Worm (Caenorhabditis elegans): ENCODE data around the gene dmsr-9.

Gene dmsr-9

DNA sequence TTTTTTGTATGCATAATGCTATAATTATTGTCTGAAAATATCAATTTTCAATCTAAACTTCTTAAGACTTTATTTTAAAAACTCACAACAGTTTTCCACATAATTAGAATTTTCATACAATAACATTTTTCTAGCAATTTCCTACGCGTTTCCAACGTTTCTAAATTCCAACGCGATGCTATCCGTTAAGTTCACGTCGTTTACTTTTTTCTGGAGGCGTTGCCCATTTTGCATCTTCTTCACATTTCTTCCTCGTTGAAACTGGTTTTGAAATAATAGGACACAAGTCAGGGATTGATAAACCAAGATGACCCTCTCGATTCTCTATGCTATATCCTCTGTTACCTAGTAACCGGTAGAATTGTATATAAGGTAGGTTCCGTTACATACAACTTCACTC lies 35.8 kb upstream of the dmsr-9 start, which contains the start of the genes T15B7.14 and col-143:
Gene T15B7.14 (minus strand): TSS at position 101 of the 400 bp plus-strand sequence.
Gene col-143 (plus strand): TSS at position 394 of the 400 bp plus-strand sequence.
- TF ChIP-seq ztf-11 (tag; optimal IDR thresholded peaks at IDR 0.05) = no peak
- no peak for TF ChIP-seq bed-3 (GFP tag; optimal IDR thresholded peaks at IDR 0.05)
- no peak for TF ChIP-seq ceh-43 (GFP tag; optimal IDR thresholded peaks at IDR 0.05)
- TF ChIP-seq lin-13 (tag; optimal IDR thresholded peaks at IDR 0.05) = no peak
- no peak for TF ChIP-seq sptf-1 (tag; optimal IDR thresholded peaks at IDR 0.05)
- TF ChIP-seq mls-2 (tag; optimal IDR thresholded peaks at IDR 0.05) = no peak

DNA sequence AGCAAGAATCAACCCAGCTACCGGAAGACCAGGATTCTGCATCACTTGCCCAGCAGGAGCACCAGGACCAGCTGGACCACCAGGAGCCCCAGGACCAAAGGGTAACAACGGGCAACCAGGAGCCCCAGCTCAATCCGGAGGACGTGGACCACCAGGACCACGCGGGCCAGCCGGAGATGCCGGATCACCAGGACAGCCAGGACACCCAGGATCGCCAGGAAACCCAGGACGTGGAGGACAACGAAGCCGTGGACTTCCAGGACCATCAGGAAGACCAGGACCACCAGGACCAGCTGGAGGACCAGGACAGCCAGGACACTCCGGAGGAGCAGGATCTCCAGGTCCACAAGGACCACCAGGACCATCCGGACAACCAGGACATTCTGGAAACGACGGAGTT lies 32.1 kb upstream of the dmsr-9 start:
- TF ChIP-seq lin-13 (tag; optimal IDR thresholded peaks at IDR 0.05) = no peak
- TF ChIP-seq elt-1 (tag; optimal IDR thresholded peaks at IDR 0.05; ENCODE audit: borderline replicate concordance, insufficient read depth) = no peak
- no peak for TF ChIP-seq unc-62 (GFP tag; optimal IDR thresholded peaks at IDR 0.05)
- no peak for TF ChIP-seq elt-3 (tag; optimal IDR thresholded peaks at IDR 0.05)
- TF ChIP-seq unc-120 (tag; optimal IDR thresholded peaks at IDR 0.05; ENCODE audit: poor library complexity, severe bottlenecking) = no peak
- TF ChIP-seq M03D4.4 (tag; optimal IDR thresholded peaks at IDR 0.05) = no peak
- no peak for TF ChIP-seq sem-2 (GFP tag; optimal IDR thresholded peaks at IDR 0.05)

- TF ChIP-seq lin-13 (tag; optimal IDR thresholded peaks at IDR 0.05) = no peak
- TF ChIP-seq ceh-83 (GFP tag; optimal IDR thresholded peaks at IDR 0.05) = no peak
- TF ChIP-seq drap-1 (GFP tag; optimal IDR thresholded peaks at IDR 0.05) = no peak
- no peak for TF ChIP-seq unc-62 (GFP tag; optimal IDR thresholded peaks at IDR 0.05)
- no peak for TF ChIP-seq unc-39 (tag; optimal IDR thresholded peaks at IDR 0.05)
- no peak for TF ChIP-seq sptf-1 (tag; optimal IDR thresholded peaks at IDR 0.05)
- TF ChIP-seq ceh-39 (tag; optimal IDR thresholded peaks at IDR 0.05) = no peak
Observed at ce11 chrV:6830755-6831227, 31.3 kb upstream of the dmsr-9 start, which contains the start of gene col-142. TSS of gene col-142 (plus strand) at chrV:6831177.

DNA sequence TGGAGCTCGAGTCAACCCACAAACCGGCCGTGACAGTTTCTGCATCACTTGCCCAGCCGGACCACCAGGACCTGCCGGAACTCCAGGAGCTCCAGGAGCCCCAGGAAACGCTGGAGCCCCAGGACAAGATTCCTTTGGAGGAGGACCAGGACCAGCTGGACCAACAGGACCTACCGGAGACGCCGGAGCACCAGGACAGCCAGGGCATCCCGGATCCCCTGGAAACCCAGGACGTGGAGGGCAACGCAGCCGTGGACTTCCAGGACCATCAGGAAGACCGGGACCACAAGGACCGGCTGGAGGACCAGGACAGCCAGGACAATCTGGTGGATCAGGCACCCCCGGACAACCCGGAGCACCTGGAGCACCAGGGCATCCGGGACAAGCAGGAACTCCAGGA lies 30.6 kb upstream of the dmsr-9 start:
- TF ChIP-seq pha-4 (tag; optimal IDR thresholded peaks at IDR 0.05) (no peak), mep-1 (tag; optimal IDR thresholded peaks at IDR 0.05) (no peak), ztf-11 (tag; optimal IDR thresholded peaks at IDR 0.05) (no peak), sem-2 (GFP tag; optimal IDR thresholded peaks at IDR 0.05) (no peak), ceh-39 (tag; optimal IDR thresholded peaks at IDR 0.05) (no peak), bed-3 (GFP tag; optimal IDR thresholded peaks at IDR 0.05) (no peak), mab-5 (tag; optimal IDR thresholded peaks at IDR 0.05) (no peak), blmp-1 (tag; optimal IDR thresholded peaks at IDR 0.05) (no peak), hlh-1 (tag; optimal IDR thresholded peaks at IDR 0.05) (no peak)

DNA sequence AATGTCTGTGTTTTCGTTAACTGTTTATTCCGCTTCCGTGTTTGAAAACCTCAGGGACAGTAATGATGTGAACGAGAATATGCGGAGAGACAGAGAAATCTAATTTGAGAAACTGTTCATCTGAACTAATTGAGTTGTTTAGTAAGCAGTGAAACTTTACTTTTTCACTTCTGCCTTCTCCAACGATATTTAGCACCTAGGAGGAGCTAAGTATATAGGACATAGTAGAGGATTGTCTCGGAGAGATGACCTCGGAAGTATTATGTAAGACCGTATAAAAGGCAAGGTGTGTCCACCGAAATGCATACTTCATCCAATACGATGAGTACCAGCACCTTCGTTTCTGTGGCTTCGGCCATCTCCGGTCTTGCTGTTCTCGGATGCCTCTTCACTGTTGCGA lies 29.9 kb upstream of the dmsr-9 start, which contains the start of gene col-141:
Gene col-141 (plus strand): TSS at position 301 of the 400 bp plus-strand sequence.
- TF ChIP-seq sem-2 (GFP tag; optimal IDR thresholded peaks at IDR 0.05) (no peak), pha-4 (tag; optimal IDR thresholded peaks at IDR 0.05) (no peak), nhr-28 (tag; optimal IDR thresholded peaks at IDR 0.05) (no peak), unc-39 (tag; optimal IDR thresholded peaks at IDR 0.05) (no peak), elt-3 (tag; optimal IDR thresholded peaks at IDR 0.05) (no peak), cnd-1 (tag; optimal IDR thresholded peaks at IDR 0.05) (no peak), hlh-1 (tag; optimal IDR thresholded peaks at IDR 0.05) (no peak), mab-5 (tag; optimal IDR thresholded peaks at IDR 0.05) (no peak), blmp-1 (tag; optimal IDR thresholded peaks at IDR 0.05) (no peak), lin-32 (GFP tag; optimal IDR thresholded peaks at IDR 0.05) (no peak), unc-120 (tag; optimal IDR thresholded peaks at IDR 0.05; ENCODE audit: poor library complexity, severe bottlenecking) (no peak), mep-1 (tag; optimal IDR thresholded peaks at IDR 0.05) (no peak), ceh-83 (GFP tag; optimal IDR thresholded peaks at IDR 0.05) (no peak), nhr-2 (tag; optimal IDR thresholded peaks at IDR 0.05) (no peak), bed-3 (GFP tag; optimal IDR thresholded peaks at IDR 0.05) (no peak), lsy-2 (tag; optimal IDR thresholded peaks at IDR 0.05) (no peak), nhr-237 (tag; optimal IDR thresholded peaks at IDR 0.05) (no peak), M03D4.4 (tag; optimal IDR thresholded peaks at IDR 0.05) (no peak), sptf-1 (tag; optimal IDR thresholded peaks at IDR 0.05) (no peak)

DNA sequence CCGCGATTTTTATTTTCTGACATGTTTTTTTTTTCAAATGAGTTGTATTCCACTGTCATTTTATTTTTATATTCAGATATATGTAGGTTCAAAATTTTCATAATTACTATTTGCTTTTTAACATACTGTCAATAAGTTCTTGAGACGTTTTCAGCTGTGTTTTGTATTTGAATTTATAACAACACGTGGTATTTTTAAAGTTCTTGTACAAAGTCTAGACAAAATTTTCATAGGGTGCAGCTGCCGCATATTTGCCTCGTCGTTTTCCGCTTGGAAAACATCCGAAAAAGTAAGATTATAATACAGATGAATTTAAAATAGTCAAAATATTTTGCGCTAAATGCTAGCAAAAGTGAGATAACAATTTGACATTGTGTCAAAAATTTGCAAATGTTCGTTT lies 29.3 kb upstream of the dmsr-9 start, which contains the start of gene dmsr-15:
Gene dmsr-15 (minus strand): TSS at position 101 of the 400 bp plus-strand sequence.
- TF ChIP-seq drap-1 (GFP tag; optimal IDR thresholded peaks at IDR 0.05) (no peak), flh-1 (GFP tag; optimal IDR thresholded peaks at IDR 0.05) (no peak), nhr-76 (tag; optimal IDR thresholded peaks at IDR 0.05) (no peak), mab-5 (tag; optimal IDR thresholded peaks at IDR 0.05) (no peak), snpc-4 (tag; optimal IDR thresholded peaks at IDR 0.05) (no peak), tbx-8 (GFP tag; optimal IDR thresholded peaks at IDR 0.05) (no peak), elt-1 (tag; optimal IDR thresholded peaks at IDR 0.05; ENCODE audit: borderline replicate concordance, insufficient read depth) (no peak), zip-8 (tag; optimal IDR thresholded peaks at IDR 0.05) (no peak), lin-13 (tag; optimal IDR thresholded peaks at IDR 0.05) (no peak), nhr-12 (tag; optimal IDR thresholded peaks at IDR 0.05) (no peak), ces-1 (GFP tag; optimal IDR thresholded peaks at IDR 0.05) (no peak), M03D4.4 (tag; optimal IDR thresholded peaks at IDR 0.05) (no peak), ceh-39 (tag; optimal IDR thresholded peaks at IDR 0.05) (no peak)
